Worm (Caenorhabditis elegans) whole organism, young adult: ENCODE data around the gene rpy-1.
A peak's percentile ranks its signal among the peaks of the same experiment; 100 is the strongest.

Experiments used
- B0261.1 ChIP-seq: sonication (generic microtip); optimal IDR thresholded peaks from 2 replicates; lab custom pipeline; 2016; ENCODE audit warnings: mild to moderate bottlenecking, missing genetic modification characterization, moderate library complexity, missing compliant biosample characterization
- C06A6.2 ChIP-seq: fragments of 200-800 bp; sonication (Bioruptor generic); conservative IDR thresholded peaks from 2 replicates; pipeline ENCODE4 v1.3.6; 2022; ENCODE audit warnings: missing genetic modification characterization, missing compliant biosample characterization
- F33H1.4 ChIP-seq: fragments of 200-800 bp; sonication (Bioruptor generic); IDR thresholded peaks from 2 replicates; pipeline ENCODE4 v1.3.6; 2022; ENCODE audit warnings: missing genetic modification reagents, missing genetic modification characterization, missing compliant biosample characterization
- F37B4.10 ChIP-seq: fragments of 200-800 bp; sonication (Bioruptor generic); IDR thresholded peaks from 2 replicates; pipeline ENCODE4 v1.3.6; 2022; ENCODE audit warnings: missing genetic modification characterization, missing compliant biosample characterization
- F55B11.4 ChIP-seq: sonication (generic microtip); optimal IDR thresholded peaks from 2 replicates; lab custom pipeline; 2016; ENCODE audit warnings: missing compliant biosample characterization, missing genetic modification characterization, borderline replicate concordance; ENCODE audit not compliant: insufficient read depth
- F57C9.4 ChIP-seq: sonication (generic microtip); optimal IDR thresholded peaks from 2 replicates; lab custom pipeline; 2017; ENCODE audit warnings: mild to moderate bottlenecking, missing genetic modification characterization, missing compliant biosample characterization
- Y53F4B.3 ChIP-seq: fragments of 200-800 bp; sonication (Bioruptor generic); IDR thresholded peaks from 2 replicates; pipeline ENCODE4 v1.3.6; 2022; ENCODE audit warnings: missing genetic modification reagents, missing genetic modification characterization, missing compliant biosample characterization
- Y67H2A.10 ChIP-seq: fragments of 200-800 bp; sonication (Bioruptor generic); conservative IDR thresholded peaks from 2 replicates; pipeline ENCODE4 v1.3.6; 2022; ENCODE audit warnings: missing genetic modification reagents, missing genetic modification characterization, missing compliant biosample characterization
- Y95B8A.8 ChIP-seq: fragments of 200-800 bp; sonication (Bioruptor generic); IDR thresholded peaks from 2 replicates; pipeline ENCODE4 v1.3.6; 2022; ENCODE audit warnings: missing genetic modification reagents, missing genetic modification characterization, missing compliant biosample characterization
- ZK185.1 ChIP-seq: sonication (generic microtip); optimal IDR thresholded peaks from 2 replicates; lab custom pipeline; 2016; ENCODE audit warnings: mild to moderate bottlenecking, missing genetic modification characterization, missing compliant biosample characterization; ENCODE audit not compliant: poor library complexity, severe bottlenecking
- aptf-2 ChIP-seq: fragments of 200-800 bp; sonication (Bioruptor generic); conservative IDR thresholded peaks from 2 replicates; pipeline ENCODE4 v1.3.6; 2022; ENCODE audit warnings: missing genetic modification reagents, missing genetic modification characterization, missing compliant biosample characterization
- cebp-1 ChIP-seq, 2 experiments: fragments of 200-800 bp in 1 of 2; sonication (Bioruptor generic) in 1 of 2; sonication (generic microtip) in 1 of 2; IDR thresholded peaks in 1 of 2; optimal IDR thresholded peaks in 1 of 2; 2 replicates each; pipeline versions ENCODE4 v1.3.6 to Lab custom; 2017 to 2022; ENCODE audit warnings: missing compliant biosample characterization in 2 of 2, missing genetic modification characterization in 2 of 2, mild to moderate bottlenecking in 1 of 2, missing genetic modification reagents in 1 of 2, moderate library complexity in 1 of 2
- cebp-2 ChIP-seq: fragments of 200-800 bp; sonication (Bioruptor generic); IDR thresholded peaks from 2 replicates; pipeline ENCODE4 v1.3.6; 2022; ENCODE audit warnings: missing genetic modification characterization, missing compliant biosample characterization
- ceh-27 ChIP-seq: fragments of 200-800 bp; sonication (Bioruptor generic); optimal IDR thresholded peaks from 2 replicates; lab custom pipeline; 2018; ENCODE audit warnings: mild to moderate bottlenecking, missing genetic modification characterization, moderate library complexity, missing compliant biosample characterization
- ceh-58 ChIP-seq: fragments of 200-800 bp; sonication (Bioruptor generic); IDR thresholded peaks from 2 replicates; pipeline ENCODE4 v1.3.6; 2022; ENCODE audit warnings: missing genetic modification characterization, missing compliant biosample characterization
- chd-7 ChIP-seq: sonication (generic microtip); optimal IDR thresholded peaks from 2 replicates; lab custom pipeline; 2016; ENCODE audit warnings: mild to moderate bottlenecking, missing genetic modification characterization, moderate library complexity, missing compliant biosample characterization
- dox-1 ChIP-seq: fragments of 200-800 bp; sonication (Bioruptor generic); IDR thresholded peaks from 2 replicates; pipeline ENCODE4 v1.3.6; 2022; ENCODE audit warnings: missing genetic modification reagents, missing genetic modification characterization, missing compliant biosample characterization
- egrh-3 ChIP-seq: fragments of 200-800 bp; sonication (Bioruptor generic); IDR thresholded peaks from 2 replicates; pipeline ENCODE4 v1.3.6; 2022; ENCODE audit warnings: missing genetic modification reagents, missing genetic modification characterization, missing compliant biosample characterization
- ekl-4 ChIP-seq: fragments of 200-800 bp; sonication (Bioruptor generic); IDR thresholded peaks from 2 replicates; pipeline ENCODE4 v1.3.6; 2022; ENCODE audit warnings: missing genetic modification reagents, missing genetic modification characterization, missing compliant biosample characterization
- fkh-3 ChIP-seq: sonication (generic microtip); optimal IDR thresholded peaks from 2 replicates; lab custom pipeline; 2016; ENCODE audit warnings: mild to moderate bottlenecking, missing genetic modification characterization, missing compliant biosample characterization
- hlh-26 ChIP-seq: fragments of 200-800 bp; sonication (Bioruptor generic); conservative IDR thresholded peaks from 2 replicates; pipeline ENCODE4 v1.3.6; 2022; ENCODE audit warnings: missing genetic modification reagents, missing genetic modification characterization, missing compliant biosample characterization
- lag-1 ChIP-seq: fragments of 200-800 bp; sonication (Bioruptor generic); IDR thresholded peaks from 2 replicates; pipeline ENCODE4 v1.3.6; 2022; ENCODE audit warnings: missing genetic modification reagents, missing genetic modification characterization, missing compliant biosample characterization
- let-526 ChIP-seq: fragments of 200-800 bp; sonication (Bioruptor generic); IDR thresholded peaks from 2 replicates; pipeline ENCODE4 v1.3.6; 2022; ENCODE audit warnings: missing genetic modification reagents, missing genetic modification characterization, missing compliant biosample characterization
- lin-40 ChIP-seq: sonication (generic microtip); optimal IDR thresholded peaks from 2 replicates; lab custom pipeline; 2016; ENCODE audit warnings: missing genetic modification characterization, mild to moderate bottlenecking, missing compliant biosample characterization, missing genotype, missing genetic modification reagents
- lin-54 ChIP-seq: fragments of 200-800 bp; sonication (Bioruptor generic); optimal IDR thresholded peaks from 2 replicates; lab custom pipeline; 2018; ENCODE audit warnings: mild to moderate bottlenecking, missing genetic modification characterization, missing compliant biosample characterization
- lir-1 ChIP-seq: fragments of 200-800 bp; sonication (Bioruptor generic); conservative IDR thresholded peaks from 2 replicates; pipeline ENCODE4 v1.3.6; 2022; ENCODE audit warnings: missing genetic modification reagents, missing genetic modification characterization, missing compliant biosample characterization
- madf-3 ChIP-seq: fragments of 200-800 bp; sonication (Bioruptor generic); IDR thresholded peaks from 2 replicates; pipeline ENCODE4 v1.3.6; 2022; ENCODE audit warnings: missing genetic modification reagents, missing genetic modification characterization, missing compliant biosample characterization
- nfya-2 ChIP-seq: fragments of 200-800 bp; sonication (Bioruptor generic); IDR thresholded peaks from 2 replicates; pipeline ENCODE4 v1.3.6; 2022; ENCODE audit warnings: missing genetic modification reagents, missing genetic modification characterization, missing compliant biosample characterization
- nhr-179 ChIP-seq: sonication (generic microtip); optimal IDR thresholded peaks from 2 replicates; lab custom pipeline; 2016; ENCODE audit warnings: mild to moderate bottlenecking, missing genetic modification characterization, missing compliant biosample characterization
- nhr-27 ChIP-seq: fragments of 200-800 bp; sonication (Bioruptor generic); optimal IDR thresholded peaks from 2 replicates; lab custom pipeline; 2018; ENCODE audit warnings: mild to moderate bottlenecking, missing genetic modification characterization, moderate library complexity, missing compliant biosample characterization
- pha-4 ChIP-seq: fragments of 150-350 bp; sonication (generic microtip); optimal IDR thresholded peaks from 2 replicates; lab custom pipeline; 2014; ENCODE audit warnings: missing biosample characterization, missing genetic modification reagents, missing genetic modification characterization
- unc-130 ChIP-seq: sonication (generic microtip); optimal IDR thresholded peaks from 2 replicates; lab custom pipeline; 2016; ENCODE audit warnings: missing genetic modification reagents, missing genetic modification characterization, missing compliant biosample characterization
- zfh-2 ChIP-seq: fragments of 200-800 bp; sonication (Bioruptor generic); conservative IDR thresholded peaks from 2 replicates; pipeline ENCODE4 v1.3.6; 2022; ENCODE audit warnings: missing genetic modification reagents, missing genetic modification characterization, missing compliant biosample characterization
- ztf-25 ChIP-seq: fragments of 200-800 bp; sonication (Bioruptor generic); IDR thresholded peaks from 2 replicates; pipeline ENCODE4 v1.3.6; 2022; ENCODE audit warnings: missing genetic modification reagents, missing genetic modification characterization, missing compliant biosample characterization

Gene rpy-1

ce11 chrII:6713003-6713402 is 7.6 kb upstream of the rpy-1 start:
- TF ChIP-seq F55B11.4 (tag; lab: Kevin White, UChicago) (no peak), F57C9.4 (tag; lab: Kevin White, UChicago) (no peak), F33H1.4 (GFP tag; lab: Robert Waterston, UW) (no peak), F37B4.10 (GFP tag; lab: Robert Waterston, UW) (no peak), ZK185.1 (tag; lab: Kevin White, UChicago) (no peak), B0261.1 (tag; lab: Kevin White, UChicago) (no peak), ekl-4 (GFP tag; lab: Robert Waterston, UW) (no peak), fkh-3 (tag; lab: Kevin White, UChicago) (no peak), C06A6.2 (GFP tag; lab: Robert Waterston, UW) (no peak), chd-7 (tag; lab: Kevin White, UChicago) (no peak), lir-1 (no peak), hlh-26 (GFP tag; lab: Robert Waterston, UW) (no peak)

ce11 chrII:6712177-6712981 is 6.9 kb upstream of the rpy-1 start, which contains the start of the genes dpy-10 and T14B4.19:
TSS of gene dpy-10 (minus strand) at chrII:6712227.
TSS of gene T14B4.19 (minus strand) at chrII:6712931.
- TF ChIP-seq pha-4 (no peak), hlh-26 (GFP tag; lab: Robert Waterston, UW) (no peak), ceh-27 (no peak), Y67H2A.10 (GFP tag; lab: Robert Waterston, UW) (no peak), lin-54 (no peak)
- TF ChIP-seq, all 124 proteins: peak for 0

ce11 chrII:6710596-6710995 is 5.2 kb upstream of the rpy-1 start:
- TF ChIP-seq zfh-2 (GFP tag; lab: Robert Waterston, UW): peak; percentile 74
- no peak for TF ChIP-seq unc-130
- no peak for TF ChIP-seq ztf-25 (GFP tag; lab: Robert Waterston, UW)
- TF ChIP-seq let-526 (GFP tag; lab: Robert Waterston, UW): no peak
- 0 out of 2 replicates have a peak, but pooled peaks have one; percentile 23 for TF ChIP-seq dox-1 (GFP tag; lab: Robert Waterston, UW)
- no peak for TF ChIP-seq F57C9.4 (tag; lab: Kevin White, UChicago)
- no peak for TF ChIP-seq nfya-2 (GFP tag; lab: Robert Waterston, UW)
- no peak for TF ChIP-seq aptf-2 (GFP tag; lab: Robert Waterston, UW)
- no peak for TF ChIP-seq madf-3 (GFP tag; lab: Robert Waterston, UW)
- no peak for TF ChIP-seq Y95B8A.8 (GFP tag; lab: Robert Waterston, UW)
- no peak for TF ChIP-seq lag-1 (GFP tag; lab: Robert Waterston, UW)
- no peak for TF ChIP-seq cebp-1 (GFP tag; IDR thresholded peaks at IDR 0.05; lab: Robert Waterston, UW)
- no peak for TF ChIP-seq cebp-1 (tag; optimal IDR thresholded peaks at IDR 0.05; lab: Kevin White, UChicago)
- no peak for TF ChIP-seq nhr-179
- TF ChIP-seq ceh-27: no peak
- no peak for TF ChIP-seq cebp-2 (GFP tag; lab: Robert Waterston, UW)
- no peak for TF ChIP-seq Y53F4B.3 (GFP tag; lab: Robert Waterston, UW)

DNA sequence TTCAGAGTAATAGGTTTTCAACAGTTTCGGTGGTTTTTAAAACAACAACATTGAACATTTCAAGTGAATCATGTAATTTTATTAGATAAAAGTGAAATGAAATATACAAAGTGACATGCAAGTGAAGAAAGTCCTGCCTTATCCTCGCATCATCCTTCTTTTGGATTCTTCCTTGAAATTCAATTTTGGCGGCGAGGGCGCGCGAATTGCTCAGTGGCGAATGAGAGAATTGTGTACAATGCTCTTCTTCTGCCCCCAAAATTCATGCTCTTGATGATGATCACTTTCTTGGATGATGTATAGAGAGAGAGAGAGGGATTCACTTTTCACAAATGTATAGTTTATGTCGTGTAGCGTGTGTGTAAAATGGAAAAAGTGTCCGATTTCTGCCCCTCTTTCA is 4.2 kb upstream of the rpy-1 start:
- no peak for TF ChIP-seq nhr-27 (tag; lab: Kevin White, UChicago)
- TF ChIP-seq egrh-3 (GFP tag; lab: Robert Waterston, UW): no peak
- no peak for TF ChIP-seq lin-40 (tag; lab: Kevin White, UChicago)
- TF ChIP-seq ceh-58: no peak
